Worm (Caenorhabditis elegans) whole organism, L4/young adult: ENCODE results near the gene tmed-13.
A peak's percentile ranks its signal among the peaks of the same experiment; 100 is the strongest.

ENCODE experiments used
- W03F9.2 ChIP-seq: fragments of 150-350 bp; optimal IDR thresholded peaks from 2 replicates; lab custom pipeline; 2014; ENCODE audit warnings: missing biosample characterization, missing genetic modification characterization
- dao-5 ChIP-seq: sonication (generic microtip); optimal IDR thresholded peaks from 2 replicates; lab custom pipeline; 2016; ENCODE audit warnings: missing genotype, missing genetic modification characterization, moderate library complexity, missing compliant biosample characterization
- him-1 ChIP-seq: sonication (generic microtip); optimal IDR thresholded peaks from 2 replicates; lab custom pipeline; 2016; ENCODE audit warnings: missing genotype, missing genetic modification reagents, missing genetic modification characterization, missing compliant biosample characterization

The tmed-13 gene

ce11 chrIV:6471216-6471615 is at the start of gene tmed-13:
Gene tmed-13 (minus strand): TSS chrIV:6471384.
- TF ChIP-seq dao-5 (tag; lab: Kevin White, UChicago): no peak

DNA sequence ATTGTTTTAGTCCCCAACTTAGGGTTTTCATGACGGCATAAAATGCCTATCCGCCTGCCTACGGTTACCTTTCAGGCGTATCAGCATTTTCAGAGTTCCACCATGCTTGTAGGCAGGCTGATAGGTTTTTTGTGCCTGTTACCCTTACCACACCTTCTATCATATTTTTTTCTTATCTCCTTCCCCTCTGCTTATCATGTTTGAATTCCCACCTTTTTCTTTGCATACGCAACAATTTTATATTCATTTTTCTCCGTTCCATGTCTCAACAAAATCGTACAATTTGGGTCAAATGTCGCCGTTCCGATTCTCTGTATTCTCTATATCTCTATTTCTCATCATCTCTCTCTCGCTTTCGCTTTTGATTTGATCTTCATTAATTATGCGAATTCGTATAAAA is 48.4 kb upstream of the tmed-13 start, which contains the start of gene C01G5.9:
C01G5.9 (plus strand) TSS at position 301 of the 400 bp plus-strand sequence.
- TF ChIP-seq dao-5 (tag; lab: Kevin White, UChicago) (no peak), him-1 (tag; lab: Kevin White, UChicago) (no peak), W03F9.2 (tag; lab: Kevin White, UChicago) (no peak)

DNA sequence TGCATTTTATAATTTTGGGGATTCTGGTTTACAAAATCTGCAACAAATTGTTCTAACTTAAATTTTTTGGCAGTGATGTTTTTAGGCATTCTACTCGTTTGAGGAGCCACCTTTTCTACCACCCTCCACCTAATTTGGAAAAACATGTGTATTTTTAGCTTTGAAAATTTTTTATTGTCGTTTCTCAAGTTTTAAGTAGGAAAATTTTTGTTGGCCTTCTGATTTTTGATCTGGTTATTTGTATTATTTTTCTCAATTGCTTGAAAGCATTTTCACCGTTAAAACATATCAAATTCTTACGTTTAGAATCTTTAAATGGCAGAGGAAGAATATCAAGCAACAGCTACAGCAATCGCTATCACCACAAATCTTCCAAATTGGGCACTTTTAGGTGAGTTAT is 46.7 kb upstream of the tmed-13 start, which contains the start of gene C01G5.7:
C01G5.7 (plus strand) TSS at position 301 of the 400 bp plus-strand sequence.
- TF ChIP-seq dao-5 (tag; lab: Kevin White, UChicago): no peak

DNA sequence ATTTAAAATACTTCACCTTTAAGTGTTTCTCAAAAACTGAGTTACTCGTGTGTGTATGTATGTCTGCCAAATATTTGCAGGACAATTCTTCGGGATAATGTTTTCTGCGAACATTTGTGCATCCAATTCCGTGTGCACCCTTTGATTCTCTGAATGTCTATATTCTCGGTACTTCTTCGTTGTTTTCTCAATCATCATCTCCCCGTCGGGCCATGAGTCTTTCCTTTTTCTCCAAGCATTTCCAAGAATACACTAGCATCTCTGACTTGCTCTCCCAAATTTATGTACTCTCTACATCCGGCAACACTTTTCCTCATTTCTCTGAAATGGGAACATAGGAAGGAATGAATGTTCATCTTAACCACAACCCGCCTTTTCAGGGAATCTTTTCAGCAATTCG is 43.5 kb upstream of the tmed-13 start:
- TF ChIP-seq him-1 (tag; lab: Kevin White, UChicago) (no peak), dao-5 (tag; lab: Kevin White, UChicago) (no peak), W03F9.2 (tag; lab: Kevin White, UChicago) (no peak)

DNA sequence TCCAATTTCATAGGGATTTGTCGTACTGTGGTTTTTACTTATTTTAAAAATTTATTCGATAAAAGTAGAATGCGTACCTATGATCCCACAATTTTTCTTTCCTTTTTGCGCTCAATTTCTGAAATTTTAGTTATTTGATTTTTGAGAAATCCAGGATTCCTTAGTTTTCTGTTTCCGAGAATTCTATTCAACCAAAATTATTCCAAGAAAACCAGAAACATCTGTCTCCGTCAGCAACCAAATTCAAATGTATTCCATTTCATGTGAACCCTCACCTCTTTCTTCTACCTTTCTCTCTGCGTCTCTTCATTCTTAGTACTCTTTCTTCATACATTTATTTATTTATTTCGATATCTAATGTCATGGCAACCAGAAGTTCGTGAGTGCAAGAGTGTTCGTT is 40.6 kb upstream of the tmed-13 start:
- TF ChIP-seq him-1 (tag; lab: Kevin White, UChicago) (no peak), W03F9.2 (tag; lab: Kevin White, UChicago) (no peak), dao-5 (tag; lab: Kevin White, UChicago) (no peak)

DNA sequence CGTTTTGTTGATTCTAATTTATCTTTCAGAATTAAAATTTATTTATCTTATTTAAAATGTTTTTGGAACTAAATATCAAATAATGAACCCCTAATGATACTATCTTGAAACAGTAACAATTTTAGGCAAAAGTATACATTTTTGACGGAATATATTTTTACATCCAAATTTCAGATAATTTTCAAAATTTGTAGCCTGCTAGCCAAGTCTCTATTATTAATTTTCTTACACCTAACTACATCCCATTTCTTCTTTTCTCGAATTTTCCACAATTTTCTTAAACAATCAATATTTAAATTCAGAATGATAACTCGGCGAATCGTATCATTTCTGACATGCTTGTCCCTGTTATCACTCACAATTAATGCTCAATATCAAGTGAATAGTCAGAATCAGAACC is 35.2 kb upstream of the tmed-13 start, which contains the start of gene pqn-89:
pqn-89 (plus strand) TSS at position 301 of the 400 bp plus-strand sequence.
- TF ChIP-seq him-1 (tag; lab: Kevin White, UChicago) (no peak), dao-5 (tag; lab: Kevin White, UChicago) (no peak), W03F9.2 (tag; lab: Kevin White, UChicago) (no peak)

DNA sequence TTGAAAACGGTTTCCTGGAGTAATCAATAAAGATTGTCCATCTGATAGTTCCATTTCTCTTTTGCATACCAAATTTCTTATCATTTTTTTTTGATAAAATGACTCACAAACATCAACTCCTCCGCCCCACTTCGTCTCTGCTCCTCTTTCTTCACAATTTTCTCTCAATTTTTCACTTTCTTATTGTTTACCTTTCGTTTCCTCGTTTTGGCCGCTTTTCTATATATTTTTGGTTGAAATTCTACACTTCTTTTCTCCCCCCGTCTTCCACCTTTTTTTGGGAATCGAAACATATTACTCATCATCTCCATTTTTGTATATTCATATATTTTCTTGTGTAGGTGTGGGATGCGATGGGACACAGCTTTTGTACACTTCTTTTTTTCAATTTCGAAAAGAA is 31.5 kb upstream of the tmed-13 start:
- TF ChIP-seq dao-5 (tag; lab: Kevin White, UChicago): no peak
- TF ChIP-seq him-1 (tag; lab: Kevin White, UChicago): no peak
- no peak for TF ChIP-seq W03F9.2 (tag; lab: Kevin White, UChicago)

ce11 chrIV:6500843-6501242 is 29.7 kb upstream of the tmed-13 start:
- TF ChIP-seq him-1 (tag; lab: Kevin White, UChicago): no peak
- no peak for TF ChIP-seq W03F9.2 (tag; lab: Kevin White, UChicago)
- TF ChIP-seq dao-5 (tag; lab: Kevin White, UChicago): no peak

DNA sequence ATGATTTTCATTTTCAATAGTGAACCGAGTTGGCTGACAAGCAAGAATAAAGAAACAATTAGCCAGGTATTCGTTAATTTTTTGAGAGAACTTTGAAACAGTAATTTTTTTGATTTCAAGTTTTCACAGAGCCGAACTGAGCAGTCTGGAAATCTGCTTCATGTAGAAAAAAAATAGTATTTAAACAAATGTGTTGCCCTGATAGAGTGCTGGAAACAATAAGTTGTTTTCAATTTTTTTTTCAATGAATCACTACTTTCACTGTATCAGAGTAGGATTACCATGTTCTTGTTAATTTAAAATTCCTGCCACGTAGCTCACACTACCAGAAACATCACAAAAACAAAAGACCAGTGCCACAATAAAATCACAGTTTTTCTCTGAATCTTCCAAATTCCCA is 29.2 kb upstream of the tmed-13 start:
- TF ChIP-seq dao-5 (tag; lab: Kevin White, UChicago): no peak
- no peak for TF ChIP-seq W03F9.2 (tag; lab: Kevin White, UChicago)
- TF ChIP-seq him-1 (tag; lab: Kevin White, UChicago): no peak

DNA sequence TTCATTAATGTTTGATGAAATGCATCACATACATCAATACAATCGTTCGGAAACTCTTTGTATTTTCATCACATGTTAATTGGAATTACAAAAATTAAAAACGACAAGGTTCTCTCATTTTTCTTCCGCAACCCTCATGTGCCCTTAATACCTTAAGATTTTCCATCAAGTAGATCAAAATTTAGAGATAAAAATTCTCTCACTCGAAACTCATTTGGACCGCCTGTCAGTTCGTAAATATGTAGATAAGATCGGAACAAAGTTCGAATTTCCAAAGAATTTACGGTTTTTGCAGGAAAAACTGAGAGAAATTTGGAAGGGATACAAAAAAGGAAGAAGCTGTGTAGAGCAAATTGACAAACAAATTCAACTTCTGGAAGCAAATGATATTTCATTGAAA is 24.9 kb upstream of the tmed-13 start:
- TF ChIP-seq him-1 (tag; lab: Kevin White, UChicago) (no peak), dao-5 (tag; lab: Kevin White, UChicago) (no peak), W03F9.2 (tag; lab: Kevin White, UChicago) (no peak)

ce11 chrIV:6493299-6493698 is 22.1 kb upstream of the tmed-13 start, which contains the start of gene Y73B6BL.44:
Gene Y73B6BL.44 (plus strand): TSS chrIV:6493599.
- TF ChIP-seq dao-5 (tag; lab: Kevin White, UChicago): no peak
- TF ChIP-seq W03F9.2 (tag; lab: Kevin White, UChicago): no peak
- no peak for TF ChIP-seq him-1 (tag; lab: Kevin White, UChicago)

DNA sequence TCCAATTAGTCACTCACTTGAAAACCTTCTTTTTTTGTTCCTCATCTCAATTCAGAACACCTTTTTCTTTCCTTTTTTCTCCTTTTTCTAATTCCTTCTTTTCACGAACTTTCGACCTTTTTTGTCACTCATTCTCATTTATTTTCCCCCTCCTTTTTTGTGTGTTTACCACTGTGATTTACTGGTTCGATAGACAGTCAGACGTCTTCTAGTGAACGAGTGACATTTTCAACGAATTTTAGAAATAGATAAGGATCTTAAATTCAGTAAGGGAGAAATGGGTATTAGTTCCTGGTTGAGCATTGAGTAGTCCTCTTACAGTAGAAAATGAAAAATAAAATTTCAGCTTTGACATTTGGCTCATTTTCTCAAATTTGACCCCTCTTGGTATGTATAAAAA is 20.7 kb upstream of the tmed-13 start:
- TF ChIP-seq him-1 (tag; lab: Kevin White, UChicago) (no peak), W03F9.2 (tag; lab: Kevin White, UChicago) (no peak), dao-5 (tag; lab: Kevin White, UChicago) (no peak)

DNA sequence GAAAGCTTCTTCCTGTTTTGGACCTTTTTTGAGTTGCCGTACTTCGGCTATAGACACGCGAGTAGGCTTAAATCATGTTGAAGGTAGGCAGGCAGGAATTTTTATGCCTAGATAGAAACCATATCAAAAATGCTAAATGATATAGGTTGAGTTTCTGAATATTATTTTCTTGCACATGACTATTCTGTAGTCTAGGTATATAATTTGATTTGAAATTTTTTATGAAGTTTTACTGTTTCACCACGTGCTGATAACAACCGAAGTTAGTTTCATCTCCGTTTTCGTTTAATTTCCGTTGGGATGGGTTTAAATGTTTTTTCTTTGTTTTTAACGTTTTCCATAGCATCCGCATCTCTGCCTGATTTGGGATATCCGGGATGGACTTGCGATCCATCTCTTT is 15.9 kb upstream of the tmed-13 start, which contains the start of gene Y73B6BL.37:
Y73B6BL.37 (plus strand) TSS at position 301 of the 400 bp plus-strand sequence.
- TF ChIP-seq W03F9.2 (tag; lab: Kevin White, UChicago): no peak
- TF ChIP-seq him-1 (tag; lab: Kevin White, UChicago): no peak
- no peak for TF ChIP-seq dao-5 (tag; lab: Kevin White, UChicago)

DNA sequence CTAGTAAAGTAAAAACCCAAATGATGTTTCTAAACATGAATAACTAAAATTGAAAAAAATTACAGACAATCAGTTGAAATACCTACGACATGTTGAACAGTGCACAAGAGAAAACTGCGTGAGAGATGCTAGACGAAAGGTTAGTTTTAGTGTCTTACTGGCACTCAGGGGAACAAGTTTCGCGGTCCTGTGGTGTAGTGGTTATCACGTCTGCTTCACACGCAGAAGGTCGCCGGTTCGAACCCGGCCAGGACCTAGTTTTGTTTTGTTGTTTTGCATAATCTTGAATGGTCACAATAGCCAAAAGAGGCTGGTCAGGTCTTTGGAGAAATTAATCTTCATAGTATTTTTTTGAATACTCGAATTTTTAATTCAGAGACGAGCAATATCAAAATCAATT is 9.8 kb upstream of the tmed-13 start:
- TF ChIP-seq dao-5 (tag; lab: Kevin White, UChicago) (peak; percentile 61), W03F9.2 (tag; lab: Kevin White, UChicago) (peak; percentile 62), him-1 (tag; lab: Kevin White, UChicago) (no peak)
